Fruit fly (Drosophila melanogaster) whole organism, embryonic: ENCODE data around the gene Hecw.

Experiments used
- Awh ChIP-seq: fragments of 200-800 bp; sonication (Bioruptor generic); IDR thresholded peaks from 2 replicates; pipeline ENCODE4, ENCODE4 v1.3.6; 2022; ENCODE audit warnings: missing biosample characterization, missing genetic modification characterization
- CG10209 ChIP-seq: fragments of 200-800 bp; sonication (Bioruptor generic); optimal IDR thresholded peaks from 3 replicates; lab custom pipeline; 2017; ENCODE audit warnings: missing biosample characterization, mild to moderate bottlenecking, missing genetic modification characterization, missing genetic modification reagents
- CG1024 ChIP-seq: fragments of 200-800 bp; sonication (Bioruptor generic); IDR thresholded peaks from 2 replicates; pipeline ENCODE4 v1.3.6; 2022; ENCODE audit warnings: missing biosample characterization, missing genetic modification characterization
- CG10267 ChIP-seq: fragments of 200-800 bp; sonication (Bioruptor generic); optimal IDR thresholded peaks from 2 replicates; lab custom pipeline; 2018; ENCODE audit warnings: missing biosample characterization, mild to moderate bottlenecking, missing genetic modification characterization, moderate library complexity
- CG10431 ChIP-seq: fragments of 200-800 bp; sonication (Bioruptor generic); optimal IDR thresholded peaks from 3 replicates; lab custom pipeline; 2018; ENCODE audit warnings: missing biosample characterization, mild to moderate bottlenecking, missing genetic modification characterization
- CG12155 ChIP-seq: fragments of 200-800 bp; sonication (Bioruptor generic); optimal IDR thresholded peaks from 3 replicates; lab custom pipeline; 2016; ENCODE audit warnings: missing biosample characterization, missing genetic modification characterization
- CG12236 ChIP-seq: fragments of 200-800 bp; sonication (Bioruptor generic); optimal IDR thresholded peaks from 2 replicates; lab custom pipeline; 2016; ENCODE audit warnings: missing biosample characterization, missing genetic modification characterization
- CG15073 ChIP-seq: fragments of 200-800 bp; sonication (Bioruptor generic); optimal IDR thresholded peaks from 2 replicates; lab custom pipeline; 2016; ENCODE audit warnings: missing biosample characterization, missing genetic modification characterization
- CG15696 ChIP-seq: fragments of 200-800 bp; sonication (Bioruptor generic); optimal IDR thresholded peaks from 2 replicates; lab custom pipeline; 2019; ENCODE audit warnings: missing biosample characterization, mild to moderate bottlenecking, missing genetic modification characterization, moderate library complexity
- CG16863 ChIP-seq: fragments of 200-800 bp; sonication (Bioruptor generic); optimal IDR thresholded peaks from 3 replicates; lab custom pipeline; 2016; ENCODE audit warnings: missing biosample characterization, missing genetic modification characterization
- CG17186 ChIP-seq: fragments of 200-800 bp; sonication (Bioruptor generic); optimal IDR thresholded peaks from 3 replicates; lab custom pipeline; 2017; ENCODE audit warnings: missing biosample characterization, missing genetic modification reagents, missing genetic modification characterization
- CG17359 ChIP-seq: fragments of 200-800 bp; sonication (Bioruptor generic); optimal IDR thresholded peaks from 3 replicates; lab custom pipeline; 2018; ENCODE audit warnings: missing biosample characterization, mild to moderate bottlenecking, missing genetic modification characterization, moderate library complexity
- CG1832 ChIP-seq: fragments of 200-800 bp; sonication (Bioruptor generic); optimal IDR thresholded peaks from 2 replicates; lab custom pipeline; 2017; ENCODE audit warnings: missing biosample characterization, mild to moderate bottlenecking, missing genetic modification characterization, inconsistent platforms
- CG33213 ChIP-seq: fragments of 200-800 bp; sonication (Bioruptor generic); optimal IDR thresholded peaks from 3 replicates; lab custom pipeline; 2016; ENCODE audit warnings: missing biosample characterization, missing genetic modification characterization
- CG34224 ChIP-seq: fragments of 200-800 bp; sonication (Bioruptor generic); IDR thresholded peaks from 3 replicates; pipeline ENCODE4 v1.3.6; 2022; ENCODE audit warnings: missing biosample characterization, missing genetic modification characterization; ENCODE audit not compliant: partially characterized antibody
- CG3838 ChIP-seq: fragments of 200-800 bp; sonication (Bioruptor generic); optimal IDR thresholded peaks from 3 replicates; lab custom pipeline; 2016; ENCODE audit warnings: missing biosample characterization, missing genetic modification characterization
- CG3995 ChIP-seq: fragments of 200-800 bp; sonication (Bioruptor generic); optimal IDR thresholded peaks from 3 replicates; lab custom pipeline; 2016; ENCODE audit warnings: missing biosample characterization, missing genetic modification characterization
- CG43689 ChIP-seq: fragments of 200-800 bp; sonication (Bioruptor generic); IDR thresholded peaks from 2 replicates; pipeline ENCODE4 v1.3.6; 2022; ENCODE audit warnings: missing biosample characterization, missing genetic modification characterization
- CG4424 ChIP-seq: fragments of 200-800 bp; sonication (Bioruptor generic); optimal IDR thresholded peaks from 3 replicates; lab custom pipeline; 2016; ENCODE audit warnings: missing biosample characterization, missing genetic modification characterization
- CG4707 ChIP-seq: fragments of 200-800 bp; sonication (Bioruptor generic); optimal IDR thresholded peaks from 2 replicates; lab custom pipeline; 2018; ENCODE audit warnings: missing biosample characterization, mild to moderate bottlenecking, missing genetic modification characterization, moderate library complexity
- CG4820 ChIP-seq: fragments of 200-800 bp; sonication (Bioruptor generic); optimal IDR thresholded peaks from 3 replicates; lab custom pipeline; 2016; ENCODE audit warnings: missing biosample characterization, missing genetic modification characterization
- CG5180 ChIP-seq: fragments of 200-800 bp; sonication (Bioruptor generic); optimal IDR thresholded peaks from 3 replicates; lab custom pipeline; 2017; ENCODE audit warnings: missing biosample characterization, missing genetic modification characterization, mild to moderate bottlenecking, moderate library complexity, missing genetic modification reagents
- CG6254 ChIP-seq: fragments of 200-800 bp; sonication (Bioruptor generic); optimal IDR thresholded peaks from 3 replicates; lab custom pipeline; 2017; ENCODE audit warnings: mild to moderate bottlenecking, missing biosample characterization, missing genetic modification reagents, missing genetic modification characterization
- CG6654 ChIP-seq: fragments of 200-800 bp; sonication (Bioruptor generic); optimal IDR thresholded peaks from 2 replicates; lab custom pipeline; 2017; ENCODE audit warnings: missing biosample characterization, mild to moderate bottlenecking, missing genetic modification characterization
- CG6683 ChIP-seq: fragments of 200-800 bp; sonication (Bioruptor generic); optimal IDR thresholded peaks from 2 replicates; lab custom pipeline; 2017; ENCODE audit warnings: missing biosample characterization, mild to moderate bottlenecking, missing genetic modification characterization, missing genetic modification reagents
- CG6813 ChIP-seq: fragments of 200-800 bp; sonication (Bioruptor generic); optimal IDR thresholded peaks from 2 replicates; lab custom pipeline; 2017; ENCODE audit warnings: missing biosample characterization, missing genetic modification characterization, mild to moderate bottlenecking, moderate library complexity, missing genetic modification reagents
- CG8290 ChIP-seq, 3 experiments: fragments of 200-800 bp; sonication (Bioruptor generic); optimal IDR thresholded peaks; 2 replicates each; lab custom pipeline; 2016 to 2019; ENCODE audit warnings: missing biosample characterization in 3 of 3, missing genetic modification characterization in 3 of 3, mild to moderate bottlenecking in 2 of 3, moderate library complexity in 1 of 3
- CTCF ChIP-seq: fragments of 200-800 bp; sonication (Bioruptor generic); optimal IDR thresholded peaks from 2 replicates; lab custom pipeline; 2017; ENCODE audit warnings: missing biosample characterization, mild to moderate bottlenecking, missing genetic modification characterization, moderate library complexity
- Chrac-16 ChIP-seq: fragments of 200-800 bp; sonication (Bioruptor generic); optimal IDR thresholded peaks from 3 replicates; lab custom pipeline; 2016; ENCODE audit warnings: missing biosample characterization, missing genetic modification characterization
- Doc3 ChIP-seq: fragments of 200-800 bp; sonication (Bioruptor generic); IDR thresholded peaks from 3 replicates; pipeline ENCODE4 v1.3.6; 2022; ENCODE audit warnings: missing biosample characterization, missing genetic modification characterization; ENCODE audit not compliant: partially characterized antibody
- Ets65A ChIP-seq: fragments of 200-800 bp; sonication (Bioruptor generic); peaks from one replicate; lab custom pipeline; 2016; ENCODE audit warnings: missing biosample characterization, missing genetic modification characterization
- HLH4C ChIP-seq: fragments of 200-800 bp; sonication (Bioruptor generic); IDR thresholded peaks from 3 replicates; pipeline ENCODE4 v1.3.6; 2022; ENCODE audit warnings: missing biosample characterization, missing genetic modification characterization; ENCODE audit not compliant: partially characterized antibody
- HmgD ChIP-seq: fragments of 200-800 bp; sonication (Bioruptor generic); optimal IDR thresholded peaks from 3 replicates; lab custom pipeline; 2016; ENCODE audit warnings: missing biosample characterization, missing genetic modification characterization
- HmgZ ChIP-seq: fragments of 200-800 bp; sonication (Bioruptor generic); optimal IDR thresholded peaks from 2 replicates; lab custom pipeline; 2018; ENCODE audit warnings: missing biosample characterization, mild to moderate bottlenecking, missing genetic modification characterization
- Lhr ChIP-seq: fragments of 200-800 bp; sonication (Bioruptor generic); optimal IDR thresholded peaks from 3 replicates; lab custom pipeline; 2017; ENCODE audit warnings: mild to moderate bottlenecking, missing biosample characterization, missing genetic modification reagents, missing genetic modification characterization
- MBD-R2 ChIP-seq: fragments of 200-800 bp; sonication (Bioruptor generic); IDR thresholded peaks from 2 replicates; pipeline ENCODE4 v1.3.6; 2022; ENCODE audit warnings: missing biosample characterization, missing genetic modification characterization
- Mrtf ChIP-seq: fragments of 200-800 bp; sonication (Bioruptor generic); IDR thresholded peaks from 3 replicates; pipeline ENCODE4 v1.3.6; 2022; ENCODE audit warnings: missing biosample characterization, missing genetic modification characterization
- NC2α ChIP-seq: fragments of 200-800 bp; sonication (Bioruptor generic); optimal IDR thresholded peaks from 2 replicates; lab custom pipeline; 2016; ENCODE audit warnings: missing biosample characterization, missing genetic modification characterization
- Ptx1 ChIP-seq: fragments of 200-800 bp; sonication (Bioruptor generic); IDR thresholded peaks from 2 replicates; pipeline ENCODE4 v1.3.6; 2022; ENCODE audit warnings: missing biosample characterization, missing genetic modification characterization
- Sry-δ ChIP-seq: fragments of 200-800 bp; sonication (Bioruptor generic); optimal IDR thresholded peaks from 2 replicates; lab custom pipeline; 2016; ENCODE audit warnings: missing biosample characterization, missing genetic modification characterization
- Taf1 ChIP-seq: fragments of 200-800 bp; sonication (Bioruptor generic); IDR thresholded peaks from 2 replicates; pipeline ENCODE4 v1.3.6; 2022; ENCODE audit warnings: missing biosample characterization, missing genetic modification characterization
- ac ChIP-seq: fragments of 200-800 bp; sonication (Bioruptor generic); optimal IDR thresholded peaks from 3 replicates; lab custom pipeline; 2017; ENCODE audit warnings: missing biosample characterization, mild to moderate bottlenecking, missing genetic modification characterization
- btn ChIP-seq: fragments of 200-800 bp; sonication (Bioruptor generic); optimal IDR thresholded peaks from 2 replicates; lab custom pipeline; 2016; ENCODE audit warnings: missing biosample characterization, missing genetic modification characterization
- en ChIP-seq: fragments of 200-800 bp; sonication (Bioruptor generic); optimal IDR thresholded peaks from 2 replicates; lab custom pipeline; 2016; ENCODE audit warnings: missing biosample characterization, missing genetic modification characterization
- ind ChIP-seq: fragments of 200-800 bp; sonication (Bioruptor generic); optimal IDR thresholded peaks from 3 replicates; lab custom pipeline; 2016; ENCODE audit warnings: missing biosample characterization, missing genetic modification characterization
- jing ChIP-seq: fragments of 200-800 bp; sonication (Bioruptor generic); optimal IDR thresholded peaks from 2 replicates; lab custom pipeline; 2018; ENCODE audit warnings: missing biosample characterization, mild to moderate bottlenecking, missing genetic modification characterization
- lbe ChIP-seq: fragments of 200-800 bp; sonication (Bioruptor generic); optimal IDR thresholded peaks from 2 replicates; lab custom pipeline; 2016; ENCODE audit warnings: missing biosample characterization, mild to moderate bottlenecking, missing genetic modification characterization
- pum ChIP-seq: fragments of 200-800 bp; sonication (Bioruptor generic); optimal IDR thresholded peaks from 2 replicates; lab custom pipeline; 2016; ENCODE audit warnings: missing biosample characterization, missing genetic modification characterization
- sima ChIP-seq: fragments of 200-800 bp; sonication (Bioruptor generic); optimal IDR thresholded peaks from 2 replicates; lab custom pipeline; 2016; ENCODE audit warnings: missing biosample characterization, missing genetic modification characterization
- unpg ChIP-seq: fragments of 200-800 bp; sonication (Bioruptor generic); optimal IDR thresholded peaks from 3 replicates; lab custom pipeline; 2018; ENCODE audit warnings: missing biosample characterization, mild to moderate bottlenecking, missing genetic modification characterization, moderate library complexity
- wor ChIP-seq: fragments of 200-800 bp; sonication (Bioruptor generic); IDR thresholded peaks from 2 replicates; pipeline ENCODE4 v1.3.6; 2022; ENCODE audit warnings: missing biosample characterization, missing genetic modification characterization

Gene Hecw

DNA sequence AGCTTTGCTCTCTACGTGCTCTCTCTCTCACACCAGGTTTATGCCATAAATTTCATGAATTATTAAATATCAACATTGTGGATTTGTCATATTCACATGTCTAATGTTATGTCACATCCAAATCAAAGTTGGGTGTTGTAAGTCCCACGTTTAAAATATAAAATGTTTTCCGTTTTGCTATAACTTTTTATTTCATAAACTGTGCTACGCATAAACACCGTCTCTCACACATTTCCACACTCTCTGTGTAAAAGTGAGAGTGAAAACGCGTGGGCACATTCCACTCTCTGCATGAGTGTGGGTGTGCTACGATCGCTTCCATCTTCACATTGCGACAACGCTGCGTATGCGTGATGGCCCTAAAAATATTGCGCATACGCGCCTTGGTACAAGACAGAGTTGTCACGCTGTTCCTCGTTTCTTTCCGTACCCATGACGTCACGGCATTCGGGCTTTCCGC is 32.0 kb downstream of the Hecw start (continued):
- no peak for TF ChIP-seq Doc3 (GFP tag; lab: Robert Waterston, UW)
- TF ChIP-seq CG17186 (GFP tag; lab: Kevin White, UChicago) = peak; percentile 86
- peak; percentile 92 for TF ChIP-seq CG5180 (GFP tag; lab: Kevin White, UChicago)
- TF ChIP-seq CG1024 (GFP tag; lab: Robert Waterston, UW) = peak; percentile 80
- peak; percentile 98 for TF ChIP-seq Ets65A (GFP tag; lab: Kevin White, UChicago)
- peak; percentile 96 for TF ChIP-seq CG10209 (GFP tag; lab: Kevin White, UChicago)
- TF ChIP-seq CG16863 (GFP tag; lab: Kevin White, UChicago) = peak; percentile 90
- TF ChIP-seq Mrtf (GFP tag; lab: Robert Waterston, UW) = peak; percentile 93
- peak; percentile 63 for TF ChIP-seq ac (GFP tag; lab: Kevin White, UChicago)
- TF ChIP-seq Ptx1 = peak; percentile 90
- TF ChIP-seq CG12236 (GFP tag; lab: Kevin White, UChicago) = peak; percentile 87
- peak; percentile 93 for TF ChIP-seq CG4424
- peak; percentile 81 for TF ChIP-seq CG3838 (GFP tag; lab: Kevin White, UChicago)
- TF ChIP-seq CG34224 (GFP tag; lab: Robert Waterston, UW) = peak; percentile 19; the same call in 1 of the 3 replicates
- TF ChIP-seq CG3995 (GFP tag; lab: Kevin White, UChicago) = peak; percentile 81
- peak; percentile 93 for TF ChIP-seq Taf1 (GFP tag; lab: Robert Waterston, UW)
- TF ChIP-seq CG15073 (GFP tag; lab: Kevin White, UChicago) = peak; percentile 24
- peak; percentile 86 for TF ChIP-seq CG6654
- TF ChIP-seq en = peak; percentile 91
- peak; percentile 77 for TF ChIP-seq CG8290 (GFP tag; optimal IDR thresholded peaks at IDR 0.05; lab: Kevin White, UChicago)
- peak; percentile 70 to 99 for TF ChIP-seq CG8290 (tag; optimal IDR thresholded peaks at IDR 0.05; lab: Kevin White, UChicago)
- peak; percentile 65 for TF ChIP-seq Sry-δ (GFP tag; lab: Kevin White, UChicago)
- TF ChIP-seq jing (GFP tag; lab: Kevin White, UChicago) = peak; percentile 83
- TF ChIP-seq sima = peak; percentile 92
- TF ChIP-seq CG10431 (GFP tag; lab: Kevin White, UChicago) = peak; percentile 85
- TF ChIP-seq Chrac-16 (GFP tag; lab: Kevin White, UChicago) = peak; percentile 86
- peak; percentile 89 for TF ChIP-seq btn (GFP tag; lab: Kevin White, UChicago)
- TF ChIP-seq CG15696 (tag; lab: Kevin White, UChicago) = peak; percentile 79
- peak; percentile 95 for TF ChIP-seq ind (GFP tag; lab: Kevin White, UChicago)
- peak; percentile 96 for TF ChIP-seq CG6683 (GFP tag; lab: Kevin White, UChicago)
- TF ChIP-seq CG1832 (GFP tag; lab: Kevin White, UChicago) = no peak
- TF ChIP-seq HmgZ (tag; lab: Kevin White, UChicago) = peak; percentile 99
- peak; percentile 68 for TF ChIP-seq CTCF
- TF ChIP-seq CG12155 (GFP tag; lab: Kevin White, UChicago) = peak; percentile 93
- peak; percentile 90 for TF ChIP-seq CG43689
- peak; percentile 98 for TF ChIP-seq unpg (GFP tag; lab: Kevin White, UChicago)
- TF ChIP-seq pum (GFP tag; lab: Kevin White, UChicago) = peak; percentile 89
- TF ChIP-seq Lhr = peak; percentile 62
- peak; percentile 92 for TF ChIP-seq CG6254 (GFP tag; lab: Kevin White, UChicago)
- peak; percentile 90 for TF ChIP-seq lbe (GFP tag; lab: Kevin White, UChicago)
- TF ChIP-seq HmgD (GFP tag; lab: Kevin White, UChicago) = peak; percentile 87
- TF ChIP-seq CG4820 = peak; percentile 99
- TF ChIP-seq HLH4C (GFP tag; lab: Robert Waterston, UW) = no peak
- peak; percentile 83 for TF ChIP-seq NC2α (GFP tag; lab: Kevin White, UChicago)
- TF ChIP-seq CG10267 (tag; lab: Kevin White, UChicago) = peak; percentile 94
- TF ChIP-seq CG17359 (tag; lab: Kevin White, UChicago) = peak; percentile 98
- peak; percentile 95 for TF ChIP-seq Awh (GFP tag; lab: Robert Waterston, UW)
- peak; percentile 90 for TF ChIP-seq CG4707
- TF ChIP-seq CG33213 (GFP tag; lab: Kevin White, UChicago) = peak; percentile 95
- TF ChIP-seq CG6813 (GFP tag; lab: Kevin White, UChicago) = peak; percentile 98
- peak; percentile 94 for TF ChIP-seq MBD-R2 (GFP tag; lab: Robert Waterston, UW)
- peak; percentile 82 for TF ChIP-seq wor (GFP tag; lab: Robert Waterston, UW)
